4 fruit fly cellular contexts compared by ENCODE assay signal in genomic region chr2L:14013478-14013877, dm6.
TF ChIP-seq lines count a peak whose summit lies in the region.

No protein-coding gene starts in this region.

- TF ChIP-seq CTCF in whole organism, embryonic (GFP tag; optimal IDR thresholded peaks at IDR 0.05; lab: Kevin White, UChicago), result no peak

TF ChIP-seq in whole organism, adult, 20 proteins besides CTCF, POLR2A, EP300 and RAD21:
- no peak for TF ChIP-seq CG1620 (GFP tag; optimal IDR thresholded peaks at IDR 0.05; lab: Kevin White, UChicago)
- no peak for TF ChIP-seq Crg-1 (GFP tag; optimal IDR thresholded peaks at IDR 0.05; lab: Kevin White, UChicago)
- TF ChIP-seq cic (GFP tag; optimal IDR thresholded peaks at IDR 0.05; lab: Kevin White, UChicago), result peak; percentile 78
- no peak for TF ChIP-seq CG5204 (GFP tag; optimal IDR thresholded peaks at IDR 0.05; lab: Kevin White, UChicago)
- TF ChIP-seq CG7045 (GFP tag; optimal IDR thresholded peaks at IDR 0.05; lab: Kevin White, UChicago), result no peak
- TF ChIP-seq CG12768 (GFP tag; optimal IDR thresholded peaks at IDR 0.05; lab: Kevin White, UChicago), result no peak
- TF ChIP-seq pad (GFP tag; optimal IDR thresholded peaks at IDR 0.05; lab: Kevin White, UChicago), result peak; percentile 15
- TF ChIP-seq CG14711 (tag; optimal IDR thresholded peaks at IDR 0.05; lab: Kevin White, UChicago), result no peak
- no peak for TF ChIP-seq CG11617 (GFP tag; optimal IDR thresholded peaks at IDR 0.05; lab: Kevin White, UChicago)
- TF ChIP-seq ovo (GFP tag; optimal IDR thresholded peaks at IDR 0.05; lab: Kevin White, UChicago), result no peak
- no peak for TF ChIP-seq toe (GFP tag; optimal IDR thresholded peaks at IDR 0.05; lab: Kevin White, UChicago)
- TF ChIP-seq tj (GFP tag; optimal IDR thresholded peaks at IDR 0.05; lab: Kevin White, UChicago), result no peak
- no peak for TF ChIP-seq CG7101 (tag; optimal IDR thresholded peaks at IDR 0.05; lab: Kevin White, UChicago)
- TF ChIP-seq bab1 (GFP tag; optimal IDR thresholded peaks at IDR 0.05; lab: Kevin White, UChicago), result no peak
- peak; percentile 44 for TF ChIP-seq Mnt (GFP tag; optimal IDR thresholded peaks at IDR 0.05; lab: Kevin White, UChicago)
- TF ChIP-seq kay (GFP tag; lab: Kevin White, UChicago; ENCODE audit: borderline replicate concordance), result no peak
- TF ChIP-seq CG33017 (tag; optimal IDR thresholded peaks at IDR 0.05; lab: Kevin White, UChicago), result no peak
- no peak for TF ChIP-seq Clk (GFP tag; optimal IDR thresholded peaks at IDR 0.05; lab: Kevin White, UChicago)
- TF ChIP-seq Hr96 (GFP tag; optimal IDR thresholded peaks at IDR 0.05; lab: Kevin White, UChicago), result no peak
- TF ChIP-seq cnc (optimal IDR thresholded peaks at IDR 0.05; lab: Kevin White, UChicago), result no peak

TF ChIP-seq in whole organism, embryonic, 481 proteins besides CTCF, POLR2A, EP300 and RAD21 (continues in another document):
- TF ChIP-seq knrl (GFP tag; IDR thresholded peaks at IDR 0.05; lab: Robert Waterston, UW; ENCODE audit: partially characterized antibody) (no peak), sim (GFP tag; IDR thresholded peaks at IDR 0.05; lab: Robert Waterston, UW) (no peak), CG2678 (tag; optimal IDR thresholded peaks at IDR 0.05; lab: Kevin White, UChicago) (peak; percentile 14), pfk (GFP tag; optimal IDR thresholded peaks at IDR 0.05; lab: Kevin White, UChicago) (no peak), repo (GFP tag; optimal IDR thresholded peaks at IDR 0.05; lab: Kevin White, UChicago) (no peak), CG11456 (GFP tag; IDR thresholded peaks at IDR 0.05; lab: Robert Waterston, UW) (0 out of 3 replicates have a peak, but pooled peaks have one; percentile 53), CG8924 (tag; optimal IDR thresholded peaks at IDR 0.05; lab: Kevin White, UChicago) (no peak), zfh1 (GFP tag; IDR thresholded peaks at IDR 0.05; lab: Robert Waterston, UW) (peak; percentile 57; the same call in 1 of the 3 replicates), CG17186 (GFP tag; optimal IDR thresholded peaks at IDR 0.05; lab: Kevin White, UChicago) (no peak), Dref (GFP tag; IDR thresholded peaks at IDR 0.05; lab: Robert Waterston, UW) (no peak), CG7987 (GFP tag; optimal IDR thresholded peaks at IDR 0.05; lab: Kevin White, UChicago) (peak; percentile 72), gcm2 (GFP tag; optimal IDR thresholded peaks at IDR 0.05; lab: Kevin White, UChicago) (no peak), B-H2 (GFP tag; optimal IDR thresholded peaks at IDR 0.05; lab: Kevin White, UChicago) (peak; percentile 17), tap (tag; optimal IDR thresholded peaks at IDR 0.05; lab: Kevin White, UChicago) (no peak), dpn (GFP tag; optimal IDR thresholded peaks at IDR 0.05; lab: Kevin White, UChicago) (no peak), CG34422 (GFP tag; IDR thresholded peaks at IDR 0.05; lab: Robert Waterston, UW) (0 out of 3 replicates have a peak, but pooled peaks have one; percentile 9), mirr (GFP tag; optimal IDR thresholded peaks at IDR 0.05; lab: Kevin White, UChicago) (peak; percentile 86), Dip2 (GFP tag; IDR thresholded peaks at IDR 0.05; lab: Robert Waterston, UW) (no peak), Hey (tag; optimal IDR thresholded peaks at IDR 0.05; lab: Kevin White, UChicago) (peak; percentile 63), nerfin-2 (GFP tag; IDR thresholded peaks at IDR 0.05; lab: Robert Waterston, UW; ENCODE audit: partially characterized antibody) (no peak), CG8290 (GFP tag; optimal IDR thresholded peaks at IDR 0.05; lab: Kevin White, UChicago) (no peak), CG8290 (tag; optimal IDR thresholded peaks at IDR 0.05; lab: Kevin White, UChicago) (peak in 1 of 2 experiments; percentile 60), CG9817 (tag; optimal IDR thresholded peaks at IDR 0.05; lab: Kevin White, UChicago) (no peak), dysf (GFP tag; IDR thresholded peaks at IDR 0.05; lab: Robert Waterston, UW) (no peak), D19A (tag; optimal IDR thresholded peaks at IDR 0.05; lab: Kevin White, UChicago) (no peak)

TF ChIP-seq in whole organism, prepupa, 60 proteins besides CTCF, POLR2A, EP300 and RAD21:
- peak; percentile 54 for TF ChIP-seq vri (GFP tag; optimal IDR thresholded peaks at IDR 0.05; lab: Kevin White, UChicago)
- TF ChIP-seq Hr4 (GFP tag; optimal IDR thresholded peaks at IDR 0.05; lab: Kevin White, UChicago), result no peak
- peak; percentile 27 for TF ChIP-seq fkh (GFP tag; optimal IDR thresholded peaks at IDR 0.05; lab: Kevin White, UChicago)
- peak; percentile 85 for TF ChIP-seq svp (GFP tag; lab: Kevin White, UChicago)
- no peak for TF ChIP-seq Ets21C (GFP tag; optimal IDR thresholded peaks at IDR 0.05; lab: Kevin White, UChicago)

TF ChIP-seq in whole organism, wandering third instar larva, 38 proteins besides CTCF, POLR2A, EP300 and RAD21:
- peak; percentile 59 for TF ChIP-seq h (GFP tag; optimal IDR thresholded peaks at IDR 0.05; lab: Kevin White, UChicago)
- TF ChIP-seq Jra (GFP tag; optimal IDR thresholded peaks at IDR 0.05; lab: Kevin White, UChicago), result no peak
- TF ChIP-seq HLH106 (tag; optimal IDR thresholded peaks at IDR 0.05; lab: Kevin White, UChicago), result no peak
